Worm (Caenorhabditis elegans) whole organism, early embryonic: ENCODE data around the gene mel-46.

Experiments used
- B0310.2 ChIP-seq: sonication (generic microtip); optimal IDR thresholded peaks from 2 replicates; lab custom pipeline; 2016; ENCODE audit warnings: mild to moderate bottlenecking, missing genetic modification characterization, missing compliant biosample characterization
- F13C5.2 ChIP-seq: sonication (generic microtip); optimal IDR thresholded peaks from 2 replicates; lab custom pipeline; 2017; ENCODE audit warnings: mild to moderate bottlenecking, missing genetic modification characterization, inconsistent platforms, missing compliant biosample characterization
- aly-1 ChIP-seq: sonication (generic microtip); optimal IDR thresholded peaks from 2 replicates; lab custom pipeline; 2016; ENCODE audit warnings: missing genetic modification characterization, missing compliant biosample characterization
- ama-1 ChIP-seq: fragments of 150-350 bp; optimal IDR thresholded peaks from 2 replicates; lab custom pipeline; 2014
- ceh-13 ChIP-seq: fragments of 200-800 bp; sonication (Bioruptor generic); optimal IDR thresholded peaks from 2 replicates; lab custom pipeline; 2018; ENCODE audit warnings: mild to moderate bottlenecking, missing genetic modification characterization, missing compliant biosample characterization
- ceh-36 ChIP-seq: sonication (generic microtip); optimal IDR thresholded peaks from 2 replicates; lab custom pipeline; 2016; ENCODE audit warnings: missing genetic modification characterization, inconsistent platforms, missing compliant biosample characterization
- ets-7 ChIP-seq: sonication (generic microtip); optimal IDR thresholded peaks from 2 replicates; lab custom pipeline; 2016; ENCODE audit warnings: missing genotype, missing genetic modification characterization, missing compliant biosample characterization
- flt-1 ChIP-seq: fragments of 200-800 bp; sonication (Bioruptor generic); IDR thresholded peaks from 2 replicates; pipeline ENCODE4 v1.3.6; 2022; ENCODE audit warnings: missing genetic modification characterization, missing compliant biosample characterization
- hmbx-1 ChIP-seq: sonication (generic microtip); optimal IDR thresholded peaks from 2 replicates; lab custom pipeline; 2016; ENCODE audit warnings: mild to moderate bottlenecking, missing genetic modification characterization, missing compliant biosample characterization
- hmg-4 ChIP-seq: fragments of 200-800 bp; sonication (Bioruptor generic); optimal IDR thresholded peaks from 2 replicates; lab custom pipeline; 2018; ENCODE audit warnings: mild to moderate bottlenecking, missing genetic modification characterization, missing compliant biosample characterization
- hnd-1 ChIP-seq: sonication (generic microtip); optimal IDR thresholded peaks from 2 replicates; lab custom pipeline; 2016; ENCODE audit warnings: missing genetic modification characterization, missing compliant biosample characterization
- pes-1 ChIP-seq: fragments of 200-800 bp; sonication (Bioruptor generic); IDR thresholded peaks from 2 replicates; pipeline ENCODE4 v1.3.6; 2022; ENCODE audit warnings: missing genetic modification reagents, missing genetic modification characterization, missing compliant biosample characterization
- scrt-1 ChIP-seq: fragments of 200-800 bp; sonication (Bioruptor generic); IDR thresholded peaks from 2 replicates; pipeline ENCODE4 v1.3.6; 2022; ENCODE audit warnings: missing genetic modification characterization, missing compliant biosample characterization
- sea-1 ChIP-seq: fragments of 200-800 bp; sonication (Bioruptor generic); conservative IDR thresholded peaks from 2 replicates; pipeline ENCODE4 v1.3.6; 2022; ENCODE audit warnings: missing genetic modification characterization, missing compliant biosample characterization
- tbx-11 ChIP-seq: fragments of 200-800 bp; sonication (Bioruptor generic); IDR thresholded peaks from 2 replicates; pipeline ENCODE4 v1.3.6; 2022; ENCODE audit warnings: missing genetic modification characterization, missing compliant biosample characterization
- tbx-37 ChIP-seq: fragments of 200-800 bp; sonication (Bioruptor generic); conservative IDR thresholded peaks from 2 replicates; pipeline ENCODE4 v1.3.6; 2022; ENCODE audit warnings: missing genetic modification reagents, missing genetic modification characterization, missing compliant biosample characterization
- tra-4 ChIP-seq: sonication (generic microtip); optimal IDR thresholded peaks from 2 replicates; lab custom pipeline; 2017; ENCODE audit warnings: missing genetic modification characterization, missing compliant biosample characterization

mel-46 gene

ce11 chrIV:16828698-16829097 lies 34.6 kb downstream of the mel-46 start, which contains the start of gene Y116A8A.6:
Gene Y116A8A.6 (minus strand): TSS chrIV:16828798.
- TF ChIP-seq sea-1 (GFP tag; lab: Robert Waterston, UW) (no peak), B0310.2 (tag; lab: Kevin White, UChicago) (no peak), flt-1 (GFP tag; lab: Robert Waterston, UW) (no peak), pes-1 (GFP tag; lab: Robert Waterston, UW) (no peak), F13C5.2 (tag; lab: Kevin White, UChicago) (no peak), hmbx-1 (tag; lab: Kevin White, UChicago) (no peak), aly-1 (tag; lab: Kevin White, UChicago) (no peak), ama-1 (lab: Kevin White, UChicago) (no peak), tbx-11 (GFP tag; lab: Robert Waterston, UW) (no peak), hmg-4 (GFP tag; lab: Kevin White, UChicago) (no peak), hnd-1 (no peak), tra-4 (no peak), ets-7 (tag; lab: Kevin White, UChicago) (no peak), ceh-13 (GFP tag; lab: Kevin White, UChicago) (no peak), ceh-36 (no peak), tbx-37 (GFP tag; lab: Robert Waterston, UW) (no peak), scrt-1 (GFP tag; lab: Robert Waterston, UW) (no peak)

DNA sequence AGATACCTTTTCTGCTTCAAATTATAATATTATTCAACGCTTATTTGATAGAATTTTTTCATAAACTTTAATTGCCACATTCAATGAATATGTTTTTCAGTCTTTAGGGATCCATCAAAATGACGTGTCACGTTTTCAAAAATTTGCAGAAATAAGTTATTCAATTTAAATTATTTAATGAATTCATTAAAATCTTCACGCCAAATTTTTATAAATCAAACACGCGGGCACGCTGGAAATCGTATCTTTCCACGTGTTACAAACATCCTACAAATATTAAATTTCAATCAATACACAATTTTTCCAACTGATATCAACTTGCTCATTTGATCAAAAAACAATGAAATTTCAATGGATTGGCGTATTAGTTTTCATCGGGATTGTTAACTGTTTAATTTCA lies 40.8 kb downstream of the mel-46 start, which contains the start of gene Y116A8A.4:
Y116A8A.4 (plus strand) TSS at position 301 of the 400 bp plus-strand sequence.
- no peak for TF ChIP-seq hmg-4 (GFP tag; lab: Kevin White, UChicago)
- TF ChIP-seq ets-7 (tag; lab: Kevin White, UChicago): no peak
- TF ChIP-seq ceh-36: no peak
- TF ChIP-seq tbx-11 (GFP tag; lab: Robert Waterston, UW): no peak
- no peak for TF ChIP-seq hnd-1
- no peak for TF ChIP-seq pes-1 (GFP tag; lab: Robert Waterston, UW)
- TF ChIP-seq sea-1 (GFP tag; lab: Robert Waterston, UW): no peak
- no peak for TF ChIP-seq ceh-13 (GFP tag; lab: Kevin White, UChicago)
- TF ChIP-seq scrt-1 (GFP tag; lab: Robert Waterston, UW): no peak

DNA sequence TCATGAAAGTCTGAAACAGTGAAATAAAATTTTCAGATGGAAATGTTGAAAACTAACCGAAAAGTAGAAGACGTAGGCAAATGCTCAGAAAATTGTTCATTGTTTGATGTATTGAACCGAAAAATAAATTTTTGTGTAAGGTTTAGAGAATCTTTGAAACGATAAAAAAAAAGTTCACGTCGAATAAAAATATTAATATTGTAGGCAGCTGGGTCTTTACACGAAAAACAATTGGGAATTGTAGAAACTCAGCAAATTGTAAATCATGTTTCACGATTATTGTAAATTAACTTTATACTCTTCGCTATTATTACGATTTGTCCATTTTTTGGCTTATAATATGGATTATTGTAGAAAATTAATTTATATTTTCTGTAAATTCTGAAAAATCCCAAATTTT lies 49.5 kb downstream of the mel-46 start, which contains the start of gene Y116A8A.2:
Y116A8A.2 (minus strand) TSS at position 101 of the 400 bp plus-strand sequence.
- TF ChIP-seq aly-1 (tag; lab: Kevin White, UChicago) (no peak), tra-4 (no peak), ceh-36 (no peak), ets-7 (tag; lab: Kevin White, UChicago) (no peak), pes-1 (GFP tag; lab: Robert Waterston, UW) (no peak), B0310.2 (tag; lab: Kevin White, UChicago) (no peak), ama-1 (lab: Kevin White, UChicago) (no peak), hmg-4 (GFP tag; lab: Kevin White, UChicago) (no peak), sea-1 (GFP tag; lab: Robert Waterston, UW) (no peak), flt-1 (GFP tag; lab: Robert Waterston, UW) (no peak), hmbx-1 (tag; lab: Kevin White, UChicago) (no peak), hnd-1 (no peak), tbx-37 (GFP tag; lab: Robert Waterston, UW) (no peak), tbx-11 (GFP tag; lab: Robert Waterston, UW) (no peak), F13C5.2 (tag; lab: Kevin White, UChicago) (no peak), ceh-13 (GFP tag; lab: Kevin White, UChicago) (no peak)

- no peak for TF ChIP-seq pes-1 (GFP tag; lab: Robert Waterston, UW)
These were observed 51.2 kb downstream of the mel-46 start for ce11 chrIV:16812116-16812515.

ce11 chrIV:16806352-16806751 lies 56.9 kb downstream of the mel-46 start, which contains the start of gene clec-193:
Gene clec-193 (minus strand): TSS chrIV:16806452.
- TF ChIP-seq ceh-36 (no peak), aly-1 (tag; lab: Kevin White, UChicago) (no peak), hnd-1 (no peak), hmbx-1 (tag; lab: Kevin White, UChicago) (no peak), flt-1 (GFP tag; lab: Robert Waterston, UW) (no peak), B0310.2 (tag; lab: Kevin White, UChicago) (no peak), tbx-37 (GFP tag; lab: Robert Waterston, UW) (no peak), ets-7 (tag; lab: Kevin White, UChicago) (no peak), hmg-4 (GFP tag; lab: Kevin White, UChicago) (no peak)
